Fruit fly (Drosophila melanogaster): ENCODE measurements around the gene CG45263.

dm6 chr3R:8356626-8357290, 120.7 kb downstream of the CG45263 start, which contains the start of gene stck:
- TF ChIP-seq Snoo (tag; optimal IDR thresholded peaks at IDR 0.05) (no peak), D1 (tag; optimal IDR thresholded peaks at IDR 0.05) (no peak), CG4496 (GFP tag; IDR thresholded peaks at IDR 0.05) (no peak), rn (GFP tag; IDR thresholded peaks at IDR 0.05) (no peak), fd96Ca (GFP tag; IDR thresholded peaks at IDR 0.05) (no peak)
